Worm (Caenorhabditis elegans) whole organism, L4/young adult: ENCODE measurements around the gene pak-2.

ENCODE experiments used
- W03F9.2 ChIP-seq: fragments of 150-350 bp; optimal IDR thresholded peaks from 2 replicates; lab custom pipeline; 2014; ENCODE audit warnings: missing biosample characterization, missing genetic modification characterization
- dao-5 ChIP-seq: sonication (generic microtip); optimal IDR thresholded peaks from 2 replicates; lab custom pipeline; 2016; ENCODE audit warnings: missing genotype, missing genetic modification characterization, moderate library complexity, missing compliant biosample characterization
- him-1 ChIP-seq: sonication (generic microtip); optimal IDR thresholded peaks from 2 replicates; lab custom pipeline; 2016; ENCODE audit warnings: missing genotype, missing genetic modification reagents, missing genetic modification characterization, missing compliant biosample characterization

- TF ChIP-seq W03F9.2 (no peak), him-1 (tag; lab: Kevin White, UChicago) (no peak), dao-5 (tag; lab: Kevin White, UChicago) (no peak)
These were observed 7.5 kb upstream of the pak-2 start, which contains the start of gene dhs-18 for ce11 chrV:11046730-11047129.
